Worm (Caenorhabditis elegans) whole organism, early embryonic: ENCODE measurements around the gene cdd-2.

Experiments used
- B0310.2 ChIP-seq: sonication (generic microtip); optimal IDR thresholded peaks from 2 replicates; lab custom pipeline; 2016; ENCODE audit warnings: mild to moderate bottlenecking, missing genetic modification characterization, missing compliant biosample characterization
- F13C5.2 ChIP-seq: sonication (generic microtip); optimal IDR thresholded peaks from 2 replicates; lab custom pipeline; 2017; ENCODE audit warnings: mild to moderate bottlenecking, missing genetic modification characterization, inconsistent platforms, missing compliant biosample characterization
- ama-1 ChIP-seq: fragments of 150-350 bp; optimal IDR thresholded peaks from 2 replicates; lab custom pipeline; 2014
- ceh-13 ChIP-seq: fragments of 200-800 bp; sonication (Bioruptor generic); optimal IDR thresholded peaks from 2 replicates; lab custom pipeline; 2018; ENCODE audit warnings: mild to moderate bottlenecking, missing genetic modification characterization, missing compliant biosample characterization
- ets-7 ChIP-seq: sonication (generic microtip); optimal IDR thresholded peaks from 2 replicates; lab custom pipeline; 2016; ENCODE audit warnings: missing genotype, missing genetic modification characterization, missing compliant biosample characterization
- flt-1 ChIP-seq: fragments of 200-800 bp; sonication (Bioruptor generic); IDR thresholded peaks from 2 replicates; pipeline ENCODE4 v1.3.6; 2022; ENCODE audit warnings: missing genetic modification characterization, missing compliant biosample characterization
- hmbx-1 ChIP-seq: sonication (generic microtip); optimal IDR thresholded peaks from 2 replicates; lab custom pipeline; 2016; ENCODE audit warnings: mild to moderate bottlenecking, missing genetic modification characterization, missing compliant biosample characterization
- hnd-1 ChIP-seq: sonication (generic microtip); optimal IDR thresholded peaks from 2 replicates; lab custom pipeline; 2016; ENCODE audit warnings: missing genetic modification characterization, missing compliant biosample characterization
- scrt-1 ChIP-seq: fragments of 200-800 bp; sonication (Bioruptor generic); IDR thresholded peaks from 2 replicates; pipeline ENCODE4 v1.3.6; 2022; ENCODE audit warnings: missing genetic modification characterization, missing compliant biosample characterization
- sea-1 ChIP-seq: fragments of 200-800 bp; sonication (Bioruptor generic); conservative IDR thresholded peaks from 2 replicates; pipeline ENCODE4 v1.3.6; 2022; ENCODE audit warnings: missing genetic modification characterization, missing compliant biosample characterization
- tbx-11 ChIP-seq: fragments of 200-800 bp; sonication (Bioruptor generic); IDR thresholded peaks from 2 replicates; pipeline ENCODE4 v1.3.6; 2022; ENCODE audit warnings: missing genetic modification characterization, missing compliant biosample characterization
- tbx-37 ChIP-seq: fragments of 200-800 bp; sonication (Bioruptor generic); conservative IDR thresholded peaks from 2 replicates; pipeline ENCODE4 v1.3.6; 2022; ENCODE audit warnings: missing genetic modification reagents, missing genetic modification characterization, missing compliant biosample characterization
- tra-4 ChIP-seq: sonication (generic microtip); optimal IDR thresholded peaks from 2 replicates; lab custom pipeline; 2017; ENCODE audit warnings: missing genetic modification characterization, missing compliant biosample characterization

DNA sequence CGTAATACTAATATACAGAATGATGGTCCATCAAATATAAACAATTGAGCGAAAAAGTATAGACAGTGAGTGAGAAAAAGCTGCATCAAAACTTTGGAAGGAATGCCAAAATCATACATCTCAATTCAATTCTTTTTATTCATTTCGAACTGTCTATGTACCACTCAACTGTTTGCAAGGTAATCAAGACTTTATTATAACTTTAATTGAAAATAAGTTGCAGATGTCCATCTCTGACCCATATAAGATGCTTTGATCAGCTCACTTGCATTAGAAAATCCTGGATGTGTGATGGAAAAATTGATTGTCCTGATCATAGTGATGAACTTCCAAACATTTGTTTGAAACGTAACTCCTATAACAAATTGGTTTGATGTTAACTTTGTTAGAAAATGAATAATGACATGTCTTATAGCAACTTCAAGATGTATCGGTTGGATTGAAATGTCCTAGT lies 19.9 kb upstream of the cdd-2 start, which contains the start of gene F32E10.8:
- TF ChIP-seq tra-4 (tag; lab: Kevin White, UChicago) (no peak), ama-1 (lab: Kevin White, UChicago) (no peak), B0310.2 (no peak), hnd-1 (tag; lab: Kevin White, UChicago) (no peak), sea-1 (GFP tag; lab: Robert Waterston, UW) (no peak), ceh-13 (GFP tag; lab: Kevin White, UChicago) (no peak), tbx-11 (no peak), tbx-37 (GFP tag; lab: Robert Waterston, UW) (no peak), flt-1 (GFP tag; lab: Robert Waterston, UW) (no peak), F13C5.2 (no peak), scrt-1 (no peak), hmbx-1 (tag; lab: Kevin White, UChicago) (no peak), ets-7 (tag; lab: Kevin White, UChicago) (no peak)
